Fruit fly (Drosophila melanogaster) whole organism: Measurements from ENCODE around the gene CG2991.

Source experiments
- CG8478 ChIP-seq: fragments of >200 bp; optimal IDR thresholded peaks from 2 replicates; lab custom pipeline; 2018; ENCODE audit warnings: inconsistent platforms
- Dll ChIP-seq: fragments of >200 bp; optimal IDR thresholded peaks from 2 replicates; lab custom pipeline; 2017
- pan ChIP-seq: fragments of >200 bp; optimal IDR thresholded peaks from 2 replicates; lab custom pipeline; 2017
- psq ChIP-seq: fragments of >200 bp; optimal IDR thresholded peaks from 2 replicates; lab custom pipeline; 2017
- usp ChIP-seq: fragments of >200 bp; optimal IDR thresholded peaks from 2 replicates; lab custom pipeline; 2017; ENCODE audit warnings: missing biosample characterization, missing genetic modification characterization, mixed read lengths

- TF ChIP-seq usp = no peak
- TF ChIP-seq Dll (lab: Kevin White, UChicago) = no peak
- TF ChIP-seq psq (lab: Kevin White, UChicago) = no peak
- TF ChIP-seq pan (lab: Kevin White, UChicago) = peak; percentile 69
- TF ChIP-seq CG8478 (lab: Kevin White, UChicago) = no peak
Observed at dm6 chr2L:2905051-2905446, 48.1 kb downstream of the CG2991 start.
